Fruit fly (Drosophila melanogaster) whole organism: Measurements from ENCODE around the gene CG43841.

ENCODE experiments used
- pan ChIP-seq: fragments of >200 bp; optimal IDR thresholded peaks from 2 replicates; lab custom pipeline; 2017
- psq ChIP-seq: fragments of >200 bp; optimal IDR thresholded peaks from 2 replicates; lab custom pipeline; 2017

DNA sequence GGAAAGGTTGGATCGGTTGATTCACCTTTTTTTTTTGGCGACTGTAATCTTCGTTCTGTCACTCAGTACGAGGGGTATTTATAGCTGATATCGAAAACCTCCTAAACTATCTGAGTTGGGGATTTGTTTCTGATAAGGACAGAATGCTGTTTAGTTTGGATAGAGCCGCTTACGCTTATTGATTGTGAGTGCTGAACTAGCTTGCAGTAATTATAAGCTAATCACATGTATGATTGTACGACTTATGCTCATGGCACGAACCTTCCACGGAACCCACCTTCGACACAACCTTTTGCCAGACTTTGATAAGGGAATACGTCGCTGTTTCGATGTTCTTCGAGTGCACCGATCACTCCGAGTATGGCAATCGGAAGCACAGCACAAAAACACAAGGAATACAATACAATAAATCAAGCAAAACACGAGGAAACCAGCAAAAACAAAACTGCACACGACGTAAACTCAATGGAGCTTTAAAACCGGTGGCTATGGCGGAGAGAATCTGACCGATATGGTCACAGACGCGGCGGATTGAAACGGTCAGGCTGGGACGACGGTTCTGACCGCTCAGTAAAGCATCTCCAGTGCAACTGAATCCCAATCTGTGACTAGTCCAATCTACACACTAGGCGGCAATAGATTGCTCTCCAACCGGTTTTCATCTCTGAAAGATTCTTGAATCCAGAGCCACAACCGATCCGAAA, 47.0 kb downstream of the CG43841 start, which contains the start of gene psh:
- TF ChIP-seq pan (lab: Kevin White, UChicago) (no peak), psq (no peak)
